Fruit fly (Drosophila melanogaster) whole organism, embryonic: ENCODE measurements around the gene alpha-Est7.

Source experiments
- Abd-B ChIP-seq: fragments of 200-800 bp; sonication (Bioruptor generic); optimal IDR thresholded peaks from 2 replicates; lab custom pipeline; 2018; ENCODE audit warnings: missing biosample characterization, mild to moderate bottlenecking, missing genetic modification characterization, moderate library complexity
- Awh ChIP-seq: fragments of 200-800 bp; sonication (Bioruptor generic); IDR thresholded peaks from 2 replicates; pipeline ENCODE4, ENCODE4 v1.3.6; 2022; ENCODE audit warnings: missing biosample characterization, missing genetic modification characterization
- B-H2 ChIP-seq: fragments of 200-800 bp; sonication (Bioruptor generic); optimal IDR thresholded peaks from 2 replicates; lab custom pipeline; 2018; ENCODE audit warnings: missing biosample characterization, mild to moderate bottlenecking, missing genetic modification characterization
- Blimp-1 ChIP-seq: fragments of 200-800 bp; sonication (Bioruptor generic); optimal IDR thresholded peaks from 3 replicates; lab custom pipeline; 2018; ENCODE audit warnings: missing biosample characterization, missing genetic modification characterization, mild to moderate bottlenecking, moderate library complexity, missing genetic modification reagents
- CG10462 ChIP-seq: fragments of 200-800 bp; sonication (Bioruptor generic); optimal IDR thresholded peaks from 2 replicates; lab custom pipeline; 2016; ENCODE audit warnings: missing biosample characterization, missing genetic modification characterization
- CG10543 ChIP-seq: fragments of 200-800 bp; sonication (Bioruptor generic); optimal IDR thresholded peaks from 3 replicates; lab custom pipeline; 2017; ENCODE audit warnings: missing biosample characterization, mild to moderate bottlenecking, missing genetic modification characterization, moderate library complexity
- CG10959 ChIP-seq: fragments of 200-800 bp; sonication (Bioruptor generic); IDR thresholded peaks from 2 replicates; pipeline ENCODE4 v1.3.6; 2022; ENCODE audit warnings: missing biosample characterization, missing genetic modification characterization
- CG10979 ChIP-seq: fragments of 200-800 bp; sonication (Bioruptor generic); optimal IDR thresholded peaks from 2 replicates; lab custom pipeline; 2018; ENCODE audit warnings: missing biosample characterization, mild to moderate bottlenecking, missing genetic modification characterization, moderate library complexity
- CG11247 ChIP-seq: fragments of 200-800 bp; sonication (Bioruptor generic); IDR thresholded peaks from 2 replicates; pipeline ENCODE4 v1.3.6; 2022; ENCODE audit warnings: missing biosample characterization, missing genetic modification characterization
- CG12104 ChIP-seq: fragments of 200-800 bp; sonication (Bioruptor generic); optimal IDR thresholded peaks from 3 replicates; lab custom pipeline; 2016; ENCODE audit warnings: missing biosample characterization, missing genetic modification characterization
- CG12155 ChIP-seq: fragments of 200-800 bp; sonication (Bioruptor generic); optimal IDR thresholded peaks from 3 replicates; lab custom pipeline; 2016; ENCODE audit warnings: missing biosample characterization, missing genetic modification characterization
- CG14965 ChIP-seq: fragments of 200-800 bp; sonication (Bioruptor generic); optimal IDR thresholded peaks from 2 replicates; lab custom pipeline; 2016; ENCODE audit warnings: missing biosample characterization, missing genetic modification characterization, borderline replicate concordance
- CG15479 ChIP-seq: fragments of 200-800 bp; sonication (Bioruptor generic); optimal IDR thresholded peaks from 3 replicates; lab custom pipeline; 2019; ENCODE audit warnings: missing biosample characterization, mild to moderate bottlenecking, missing genetic modification characterization, moderate library complexity
- CG15601 ChIP-seq: fragments of 200-800 bp; sonication (Bioruptor generic); optimal IDR thresholded peaks from 3 replicates; lab custom pipeline; 2019; ENCODE audit warnings: missing biosample characterization, mild to moderate bottlenecking, missing genetic modification characterization, moderate library complexity
- CG16863 ChIP-seq: fragments of 200-800 bp; sonication (Bioruptor generic); optimal IDR thresholded peaks from 3 replicates; lab custom pipeline; 2016; ENCODE audit warnings: missing biosample characterization, missing genetic modification characterization
- CG17612 ChIP-seq: fragments of 200-800 bp; sonication (Bioruptor generic); IDR thresholded peaks from 2 replicates; pipeline ENCODE4 v1.3.6; 2022; ENCODE audit warnings: missing biosample characterization, missing genetic modification characterization
- CG18011 ChIP-seq: fragments of 200-800 bp; sonication (Bioruptor generic); optimal IDR thresholded peaks from 2 replicates; lab custom pipeline; 2017; ENCODE audit warnings: missing biosample characterization, missing genetic modification characterization, mild to moderate bottlenecking, moderate library complexity, missing genotype
- CG2116 ChIP-seq: fragments of 200-800 bp; sonication (Bioruptor generic); optimal IDR thresholded peaks from 3 replicates; lab custom pipeline; 2018; ENCODE audit warnings: missing biosample characterization, mild to moderate bottlenecking, missing genetic modification characterization
- CG2678 ChIP-seq: fragments of 200-800 bp; sonication (Bioruptor generic); optimal IDR thresholded peaks from 3 replicates; lab custom pipeline; 2019; ENCODE audit warnings: missing biosample characterization, mild to moderate bottlenecking, missing genetic modification characterization, moderate library complexity
- CG30020 ChIP-seq: fragments of 200-800 bp; optimal IDR thresholded peaks from 2 replicates; lab custom pipeline; 2019; ENCODE audit warnings: missing biosample characterization, mild to moderate bottlenecking, missing genetic modification characterization, moderate library complexity
- CG3407 ChIP-seq: fragments of 200-800 bp; sonication (Bioruptor generic); optimal IDR thresholded peaks from 2 replicates; lab custom pipeline; 2018; ENCODE audit warnings: missing biosample characterization, mild to moderate bottlenecking, missing genetic modification characterization
- CG42726 ChIP-seq: fragments of 200-800 bp; sonication (Bioruptor generic); IDR thresholded peaks from 2 replicates; pipeline ENCODE4 v1.3.6; 2022; ENCODE audit warnings: missing biosample characterization, missing genetic modification characterization; ENCODE audit not compliant: partially characterized antibody
- CG4404 ChIP-seq: fragments of 200-800 bp; sonication (Bioruptor generic); IDR thresholded peaks from 2 replicates; pipeline ENCODE4 v1.3.6; 2022; ENCODE audit warnings: missing biosample characterization, missing genetic modification characterization
- CG6791 ChIP-seq: fragments of 200-800 bp; sonication (Bioruptor generic); IDR thresholded peaks from 3 replicates; pipeline ENCODE4 v1.3.6; 2022; ENCODE audit warnings: missing biosample characterization, missing genetic modification characterization; ENCODE audit not compliant: partially characterized antibody
- CG7372 ChIP-seq: fragments of 200-800 bp; sonication (Bioruptor generic); IDR thresholded peaks from 2 replicates; pipeline ENCODE4 v1.3.6; 2022; ENCODE audit warnings: missing biosample characterization, missing genetic modification characterization
- CG9932 ChIP-seq: fragments of 200-800 bp; sonication (Bioruptor generic); IDR thresholded peaks from 2 replicates; pipeline ENCODE4 v1.3.6; 2022; ENCODE audit warnings: missing biosample characterization, missing genetic modification characterization
- Dad ChIP-seq: fragments of 200-800 bp; sonication (Bioruptor generic); optimal IDR thresholded peaks from 3 replicates; lab custom pipeline; 2016; ENCODE audit warnings: missing biosample characterization, missing genetic modification characterization
- Fer2 ChIP-seq: fragments of 200-800 bp; sonication (Bioruptor generic); optimal IDR thresholded peaks from 2 replicates; lab custom pipeline; 2018; ENCODE audit warnings: missing biosample characterization, mild to moderate bottlenecking, missing genetic modification characterization, moderate library complexity
- Gsc ChIP-seq: fragments of 200-800 bp; sonication (Bioruptor generic); IDR thresholded peaks from 2 replicates; pipeline ENCODE4 v1.3.6; 2022; ENCODE audit warnings: missing biosample characterization, missing genetic modification characterization
- Gug ChIP-seq: fragments of 200-800 bp; sonication (Bioruptor generic); IDR thresholded peaks from 4 replicates; pipeline ENCODE4 v1.3.6; 2022; ENCODE audit warnings: missing biosample characterization, missing genetic modification characterization
- H15 ChIP-seq: fragments of 200-800 bp; sonication (Bioruptor generic); IDR thresholded peaks from 3 replicates; pipeline ENCODE4 v1.3.6; 2022; ENCODE audit warnings: missing biosample characterization, missing genetic modification characterization
- Hr3 ChIP-seq: fragments of 200-800 bp; sonication (Bioruptor generic); optimal IDR thresholded peaks from 3 replicates; lab custom pipeline; 2016; ENCODE audit warnings: missing biosample characterization, missing genetic modification characterization
- NC2β ChIP-seq: fragments of 200-800 bp; sonication (Bioruptor generic); optimal IDR thresholded peaks from 2 replicates; lab custom pipeline; 2016; ENCODE audit warnings: missing biosample characterization, missing genetic modification characterization
- Nf-YC ChIP-seq: fragments of 200-800 bp; optimal IDR thresholded peaks from 3 replicates; lab custom pipeline; 2019; ENCODE audit warnings: missing biosample characterization, mild to moderate bottlenecking, missing genetic modification characterization, moderate library complexity
- Six4 ChIP-seq: fragments of 200-800 bp; sonication (Bioruptor generic); optimal IDR thresholded peaks from 2 replicates; lab custom pipeline; 2016; ENCODE audit warnings: missing biosample characterization, missing genetic modification characterization
- Sry-β ChIP-seq: fragments of 200-800 bp; sonication (Bioruptor generic); optimal IDR thresholded peaks from 2 replicates; lab custom pipeline; 2018; ENCODE audit warnings: missing biosample characterization, mild to moderate bottlenecking, missing genetic modification characterization, moderate library complexity
- ab ChIP-seq: fragments of 200-800 bp; sonication (Bioruptor generic); optimal IDR thresholded peaks from 2 replicates; lab custom pipeline; 2016; ENCODE audit warnings: missing biosample characterization, missing genetic modification characterization
- ac ChIP-seq: fragments of 200-800 bp; sonication (Bioruptor generic); optimal IDR thresholded peaks from 3 replicates; lab custom pipeline; 2017; ENCODE audit warnings: missing biosample characterization, mild to moderate bottlenecking, missing genetic modification characterization
- bsh ChIP-seq, 2 experiments: fragments of 200-800 bp; sonication (Bioruptor generic); optimal IDR thresholded peaks; 2 replicates each; lab custom pipeline; 2017 to 2018; ENCODE audit warnings: mild to moderate bottlenecking in 2 of 2, missing biosample characterization in 2 of 2, missing genetic modification characterization in 2 of 2, moderate library complexity in 1 of 2
- eve ChIP-seq, 2 experiments: fragments of >200 bp; optimal IDR thresholded peaks; 2 replicates each; lab custom pipeline; 2017; ENCODE audit warnings: missing biosample characterization in 2 of 2, missing genetic modification characterization in 2 of 2
- hbn ChIP-seq: fragments of 200-800 bp; sonication (Bioruptor generic); IDR thresholded peaks from 2 replicates; pipeline ENCODE4 v1.3.6; 2022; ENCODE audit warnings: missing biosample characterization, missing genetic modification characterization; ENCODE audit not compliant: partially characterized antibody
- insv ChIP-seq, 2 experiments: fragments of 200-800 bp; sonication (Bioruptor generic); optimal IDR thresholded peaks; 3 replicates each; lab custom pipeline; 2016 to 2018; ENCODE audit warnings: missing biosample characterization in 2 of 2, missing genetic modification characterization in 2 of 2
- lbe ChIP-seq: fragments of 200-800 bp; sonication (Bioruptor generic); optimal IDR thresholded peaks from 2 replicates; lab custom pipeline; 2016; ENCODE audit warnings: missing biosample characterization, mild to moderate bottlenecking, missing genetic modification characterization
- lola ChIP-seq, 3 experiments: fragments of >200 bp in 2 of 3; fragments of 200-800 bp in 1 of 3; sonication (Bioruptor generic) in 1 of 3; optimal IDR thresholded peaks; 2 replicates each; lab custom pipeline; 2017 to 2019; ENCODE audit warnings: missing biosample characterization in 3 of 3, missing genetic modification characterization in 3 of 3, mild to moderate bottlenecking in 1 of 3, moderate library complexity in 1 of 3
- sc ChIP-seq, 3 experiments: fragments of >200 bp in 2 of 3; fragments of 200-800 bp in 1 of 3; sonication (Bioruptor generic) in 1 of 3; optimal IDR thresholded peaks; 2 replicates in 2 of 3; 3 replicates in 1 of 3; lab custom pipeline; 2017; ENCODE audit warnings: mild to moderate bottlenecking in 1 of 3, missing biosample characterization in 1 of 3, missing genetic modification characterization in 1 of 3, missing genetic modification reagents in 1 of 3
- sens-2 ChIP-seq: fragments of 200-800 bp; sonication (Bioruptor generic); IDR thresholded peaks from 2 replicates; pipeline ENCODE4 v1.3.6; 2022; ENCODE audit warnings: missing biosample characterization, missing genetic modification characterization
- slou ChIP-seq: fragments of 200-800 bp; sonication (Bioruptor generic); optimal IDR thresholded peaks from 3 replicates; lab custom pipeline; 2016; ENCODE audit warnings: missing biosample characterization, missing genetic modification characterization
- slp2 ChIP-seq: fragments of 200-800 bp; sonication (Bioruptor generic); optimal IDR thresholded peaks from 2 replicates; lab custom pipeline; 2016; ENCODE audit warnings: missing biosample characterization, missing genetic modification characterization
- tio ChIP-seq: fragments of 200-800 bp; sonication (Bioruptor generic); optimal IDR thresholded peaks from 2 replicates; lab custom pipeline; 2017; ENCODE audit warnings: missing biosample characterization, missing genetic modification characterization, inconsistent platforms
- tna ChIP-seq: fragments of 200-800 bp; sonication (Bioruptor generic); IDR thresholded peaks from 2 replicates; pipeline ENCODE4 v1.3.6; 2022; ENCODE audit warnings: missing biosample characterization, missing genetic modification characterization; ENCODE audit not compliant: partially characterized antibody

Gene alpha-Est7

dm6 chr3R:7500513-7500912 is 23.0 kb downstream of the alpha-Est7 start (continued):
- TF ChIP-seq ab (GFP tag; lab: Kevin White, UChicago) (no peak), CG42726 (GFP tag; lab: Robert Waterston, UW) (no peak), Six4 (no peak), Gug (GFP tag; lab: Robert Waterston, UW) (no peak), Hr3 (GFP tag; lab: Kevin White, UChicago) (no peak), Gsc (no peak), slou (GFP tag; lab: Kevin White, UChicago) (peak; percentile 18), lbe (no peak), slp2 (no peak), CG10543 (GFP tag; lab: Kevin White, UChicago) (no peak), hbn (no peak), Abd-B (GFP tag; lab: Kevin White, UChicago) (no peak), Fer2 (tag; lab: Kevin White, UChicago) (no peak), CG2678 (tag; lab: Kevin White, UChicago) (peak; percentile 28), H15 (GFP tag; lab: Robert Waterston, UW) (peak; percentile 25; the same call in 1 of the 3 replicates), Blimp-1 (no peak), B-H2 (GFP tag; lab: Kevin White, UChicago) (no peak), CG12155 (GFP tag; lab: Kevin White, UChicago) (peak; percentile 42), Awh (GFP tag; lab: Robert Waterston, UW) (no peak), CG4404 (GFP tag; lab: Robert Waterston, UW) (no peak), tio (GFP tag; lab: Kevin White, UChicago) (no peak), CG9932 (peak; percentile 65), sens-2 (GFP tag; lab: Robert Waterston, UW) (no peak), CG17612 (GFP tag; lab: Robert Waterston, UW) (0 out of 2 replicates have a peak, but pooled peaks have one; percentile 24), CG3407 (no peak), eve (GFP tag; optimal IDR thresholded peaks at IDR 0.05; lab: Kevin White, UChicago) (peak in 1 of 2 experiments; percentile 21), CG2116 (no peak), Sry-β (GFP tag; lab: Kevin White, UChicago) (no peak), CG14965 (GFP tag; lab: Kevin White, UChicago) (no peak), tna (no peak), CG18011 (GFP tag; lab: Kevin White, UChicago) (no peak), CG10979 (tag; lab: Kevin White, UChicago) (no peak), Nf-YC (tag; lab: Kevin White, UChicago) (no peak), CG7372 (GFP tag; lab: Robert Waterston, UW) (peak; percentile 75), CG15601 (tag; lab: Kevin White, UChicago) (no peak), CG16863 (no peak), insv (GFP tag; optimal IDR thresholded peaks at IDR 0.05; lab: Kevin White, UChicago) (no peak), NC2β (GFP tag; lab: Kevin White, UChicago) (no peak), ac (GFP tag; lab: Kevin White, UChicago) (no peak), CG12104 (no peak), CG6791 (GFP tag; lab: Robert Waterston, UW) (no peak), sc (optimal IDR thresholded peaks at IDR 0.05; lab: Kevin White, UChicago) (no peak), sc (GFP tag; optimal IDR thresholded peaks at IDR 0.05; lab: Kevin White, UChicago) (no peak), CG10959 (GFP tag; lab: Robert Waterston, UW) (no peak), bsh (GFP tag; optimal IDR thresholded peaks at IDR 0.05; lab: Kevin White, UChicago) (no peak), CG30020 (tag; lab: Kevin White, UChicago) (no peak), CG11247 (peak; percentile 17; the same call in 1 of the 2 replicates), Dad (GFP tag; lab: Kevin White, UChicago) (no peak), lola (GFP tag; optimal IDR thresholded peaks at IDR 0.05; lab: Kevin White, UChicago) (no peak), CG10462 (GFP tag; lab: Kevin White, UChicago) (no peak), CG15479 (GFP tag; lab: Kevin White, UChicago) (no peak)
